Fruit fly (Drosophila melanogaster): ENCODE results near the gene CG12012.
A peak's percentile ranks its signal among the peaks of the same experiment; 100 is the strongest.

CG12012 gene

dm6 chr3L:3415633-3416198 is 39.2 kb downstream of the CG12012 start:
- TF ChIP-seq kay (GFP tag; ENCODE audit: borderline replicate concordance), result peak; percentile 45
- no peak for TF ChIP-seq Crg-1 (GFP tag; optimal IDR thresholded peaks at IDR 0.05)
- TF ChIP-seq cic (GFP tag; optimal IDR thresholded peaks at IDR 0.05), result peak; percentile 83
- no peak for TF ChIP-seq bab1 (GFP tag; optimal IDR thresholded peaks at IDR 0.05)

DNA sequence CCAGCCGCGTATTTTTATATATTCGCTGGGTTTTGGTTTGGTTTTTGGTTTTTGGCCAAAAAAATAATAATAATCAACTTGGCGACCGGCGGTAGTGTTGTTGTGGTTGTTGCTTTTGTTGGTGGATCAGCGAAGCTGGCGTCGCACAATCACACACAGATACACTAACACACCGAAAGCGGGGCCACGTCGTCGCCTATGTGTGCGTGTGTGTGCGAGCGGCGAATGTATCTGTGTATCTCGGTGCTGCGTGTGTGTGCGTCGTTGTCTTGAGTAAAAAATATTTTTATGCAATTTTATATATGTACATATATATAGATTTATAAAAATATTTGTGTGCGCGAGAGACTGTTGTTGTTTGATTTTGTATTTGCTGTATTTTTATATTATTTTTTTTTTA is 40.6 kb downstream of the CG12012 start:
- TF ChIP-seq tj (GFP tag; optimal IDR thresholded peaks at IDR 0.05) (peak; percentile 25), Clk (GFP tag; optimal IDR thresholded peaks at IDR 0.05) (no peak), cic (GFP tag; optimal IDR thresholded peaks at IDR 0.05) (peak; percentile 93), Mnt (GFP tag; optimal IDR thresholded peaks at IDR 0.05) (peak; percentile 4), cnc (optimal IDR thresholded peaks at IDR 0.05) (no peak), CG1620 (GFP tag; optimal IDR thresholded peaks at IDR 0.05) (no peak), Crg-1 (GFP tag; optimal IDR thresholded peaks at IDR 0.05) (no peak)

DNA sequence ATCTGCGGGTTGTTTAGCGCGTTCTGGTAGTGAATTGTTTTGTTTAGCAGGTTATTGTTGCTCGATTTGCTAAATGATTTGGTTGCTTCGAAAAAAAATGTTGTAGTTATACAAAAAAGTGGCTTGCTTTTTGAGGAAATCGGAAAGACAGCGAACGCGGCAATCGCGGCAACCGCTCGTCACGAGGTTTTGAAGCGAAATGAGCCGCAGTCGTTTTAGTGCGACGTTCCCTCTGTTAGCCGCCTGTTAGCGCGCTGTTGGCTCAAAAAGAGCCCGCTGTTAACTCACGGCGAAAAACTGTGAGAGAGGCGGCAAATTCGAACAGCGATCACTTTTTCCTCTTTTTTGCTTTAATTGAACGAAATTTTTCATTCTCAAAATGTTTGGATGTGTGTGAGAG is 41.2 kb downstream of the CG12012 start:
- TF ChIP-seq Mnt (GFP tag; optimal IDR thresholded peaks at IDR 0.05) (no peak), pad (GFP tag; optimal IDR thresholded peaks at IDR 0.05) (no peak), ovo (GFP tag; optimal IDR thresholded peaks at IDR 0.05) (no peak), CG11617 (GFP tag; optimal IDR thresholded peaks at IDR 0.05) (no peak), CG14711 (tag; optimal IDR thresholded peaks at IDR 0.05) (no peak), toe (GFP tag; optimal IDR thresholded peaks at IDR 0.05) (peak; percentile 5), cnc (optimal IDR thresholded peaks at IDR 0.05) (no peak), Clk (GFP tag; optimal IDR thresholded peaks at IDR 0.05) (no peak), kay (GFP tag; ENCODE audit: borderline replicate concordance) (peak; percentile 75), CG7045 (GFP tag; optimal IDR thresholded peaks at IDR 0.05) (no peak), CG7101 (tag; optimal IDR thresholded peaks at IDR 0.05) (no peak), Hr96 (GFP tag; optimal IDR thresholded peaks at IDR 0.05) (no peak), tj (GFP tag; optimal IDR thresholded peaks at IDR 0.05) (no peak), Crg-1 (GFP tag; optimal IDR thresholded peaks at IDR 0.05) (no peak), CG5204 (GFP tag; optimal IDR thresholded peaks at IDR 0.05) (no peak), bab1 (GFP tag; optimal IDR thresholded peaks at IDR 0.05) (peak; percentile 12), cic (GFP tag; optimal IDR thresholded peaks at IDR 0.05) (no peak), CG12768 (GFP tag; optimal IDR thresholded peaks at IDR 0.05) (no peak), CG1620 (GFP tag; optimal IDR thresholded peaks at IDR 0.05) (no peak), CG33017 (tag; optimal IDR thresholded peaks at IDR 0.05) (no peak)

DNA sequence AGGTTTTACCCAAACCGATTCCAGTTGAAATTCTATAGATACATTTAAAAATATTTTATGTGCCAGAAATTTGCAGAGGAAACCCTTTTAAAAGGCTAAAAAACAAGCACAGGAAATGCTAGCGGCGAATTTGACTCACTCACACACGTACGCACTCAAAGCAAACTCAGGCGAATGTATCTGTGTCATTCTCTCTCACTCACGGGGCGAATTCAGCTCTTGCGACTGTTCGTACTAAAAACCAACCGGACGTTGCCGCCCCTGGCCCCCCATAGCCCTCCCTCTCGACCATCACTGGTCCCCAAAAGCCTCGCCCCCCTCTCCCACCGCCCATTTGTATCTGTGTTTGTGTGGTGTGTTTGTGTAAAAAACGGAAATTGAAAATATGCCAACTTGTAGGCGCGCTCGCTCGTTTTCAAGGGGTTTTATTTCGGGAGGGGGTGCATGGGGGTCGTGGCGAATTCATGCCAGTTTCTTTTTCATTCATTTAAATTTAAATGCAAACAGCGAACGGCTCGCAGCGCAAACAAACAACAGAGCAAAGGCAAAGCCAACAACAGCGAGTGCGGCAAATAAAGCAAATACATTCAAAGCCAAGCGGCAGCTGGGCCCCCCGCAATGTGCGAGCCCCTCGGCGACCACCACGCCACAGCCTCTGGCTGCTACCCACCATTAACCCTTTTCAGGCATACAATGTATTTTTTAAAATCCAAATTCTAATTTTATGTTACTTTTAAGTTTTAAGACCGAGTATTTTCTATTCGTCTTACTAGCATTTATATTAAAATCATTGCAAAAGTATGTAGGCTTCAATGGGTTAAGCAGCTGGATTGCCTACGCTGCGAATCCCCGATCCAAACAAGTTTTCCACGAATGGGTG is 41.9 kb downstream of the CG12012 start:
- TF ChIP-seq bab1 (GFP tag; optimal IDR thresholded peaks at IDR 0.05) (no peak), CG12768 (GFP tag; optimal IDR thresholded peaks at IDR 0.05) (peak; percentile 86), tj (GFP tag; optimal IDR thresholded peaks at IDR 0.05) (peak; percentile 88), CG5204 (GFP tag; optimal IDR thresholded peaks at IDR 0.05) (peak; percentile 71), ovo (GFP tag; optimal IDR thresholded peaks at IDR 0.05) (peak; percentile 79), Crg-1 (GFP tag; optimal IDR thresholded peaks at IDR 0.05) (peak; percentile 78), Mnt (GFP tag; optimal IDR thresholded peaks at IDR 0.05) (peak; percentile 48), cic (GFP tag; optimal IDR thresholded peaks at IDR 0.05) (peak; percentile 100), Clk (GFP tag; optimal IDR thresholded peaks at IDR 0.05) (peak; percentile 17), CG11617 (GFP tag; optimal IDR thresholded peaks at IDR 0.05) (peak; percentile 81), CG7045 (GFP tag; optimal IDR thresholded peaks at IDR 0.05) (peak; percentile 72), CG7101 (tag; optimal IDR thresholded peaks at IDR 0.05) (peak; percentile 65), cnc (optimal IDR thresholded peaks at IDR 0.05) (no peak), Hr96 (GFP tag; optimal IDR thresholded peaks at IDR 0.05) (peak; percentile 10), kay (GFP tag; ENCODE audit: borderline replicate concordance) (no peak), CG14711 (tag; optimal IDR thresholded peaks at IDR 0.05) (peak; percentile 70), pad (GFP tag; optimal IDR thresholded peaks at IDR 0.05) (peak; percentile 80), CG1620 (GFP tag; optimal IDR thresholded peaks at IDR 0.05) (no peak), CG33017 (tag; optimal IDR thresholded peaks at IDR 0.05) (peak; percentile 75), toe (GFP tag; optimal IDR thresholded peaks at IDR 0.05) (peak; percentile 22)

DNA sequence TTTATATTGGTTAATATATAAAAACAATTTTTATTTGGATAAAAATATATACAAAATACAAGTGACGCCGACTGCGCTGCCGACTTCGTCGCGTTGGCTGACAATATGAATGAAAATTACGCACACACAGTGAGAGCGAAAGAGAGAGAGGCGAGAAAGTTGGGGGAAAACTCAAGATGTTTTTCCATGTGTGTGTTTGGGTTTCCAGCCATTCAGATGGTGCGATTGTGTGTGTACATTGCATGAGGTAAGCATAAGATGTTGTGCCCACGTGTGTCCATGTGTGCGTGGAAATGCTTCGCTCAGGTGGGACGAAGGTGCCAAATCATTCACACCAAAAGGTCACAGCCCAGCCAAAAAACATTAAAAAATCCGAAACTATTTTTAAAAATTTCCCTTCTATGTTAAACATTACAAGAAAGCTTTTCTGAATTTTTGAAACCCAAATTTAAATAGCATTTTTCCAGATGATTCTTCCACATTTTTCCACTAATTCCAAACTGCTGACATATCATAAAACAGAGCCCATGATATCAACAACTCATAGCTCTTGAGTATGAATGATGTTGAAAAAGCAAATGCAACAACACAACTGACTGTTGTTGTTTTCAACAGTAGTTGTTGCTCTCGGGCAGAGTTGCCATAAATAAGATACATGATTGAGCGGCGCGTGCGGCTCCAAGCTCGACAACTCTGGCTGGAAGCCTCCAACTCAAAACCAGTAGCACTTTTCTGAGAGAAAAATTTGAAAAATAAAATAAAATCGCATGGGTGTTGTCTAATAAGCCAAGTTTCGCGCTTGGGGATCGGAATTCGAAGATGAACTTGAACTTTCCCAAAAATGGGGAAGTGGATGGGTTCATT is 43.0 kb downstream of the CG12012 start:
- TF ChIP-seq CG7045 (GFP tag; optimal IDR thresholded peaks at IDR 0.05) (no peak), CG14711 (tag; optimal IDR thresholded peaks at IDR 0.05) (peak; percentile 91), kay (GFP tag; ENCODE audit: borderline replicate concordance) (peak; percentile 35)

DNA sequence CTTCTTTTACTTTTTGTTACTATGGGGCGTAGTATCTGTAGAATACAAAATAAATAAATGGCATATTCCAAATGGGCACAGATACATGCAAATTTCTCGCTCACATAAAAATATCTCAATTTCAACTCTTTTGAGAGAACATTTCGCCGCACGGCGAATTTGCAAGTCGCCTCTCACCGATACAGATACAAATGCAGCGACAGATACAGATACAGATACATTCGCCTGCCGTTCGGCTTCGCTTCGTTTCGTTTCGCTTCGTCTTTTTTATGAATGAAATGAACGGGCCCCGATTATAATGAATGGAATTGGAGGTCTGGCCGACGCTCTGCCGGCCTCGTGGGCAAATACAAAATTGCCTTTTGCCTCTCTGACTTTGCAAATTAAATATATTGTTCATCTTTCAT is 43.7 kb downstream of the CG12012 start:
- TF ChIP-seq CG5204 (GFP tag; optimal IDR thresholded peaks at IDR 0.05), result no peak
- TF ChIP-seq toe (GFP tag; optimal IDR thresholded peaks at IDR 0.05), result no peak
- peak; percentile 10 for TF ChIP-seq CG33017 (tag; optimal IDR thresholded peaks at IDR 0.05)
- TF ChIP-seq cic (GFP tag; optimal IDR thresholded peaks at IDR 0.05), result peak; percentile 100
- TF ChIP-seq bab1 (GFP tag; optimal IDR thresholded peaks at IDR 0.05), result no peak
- TF ChIP-seq cnc (optimal IDR thresholded peaks at IDR 0.05), result no peak
- TF ChIP-seq tj (GFP tag; optimal IDR thresholded peaks at IDR 0.05), result peak; percentile 71
- TF ChIP-seq Crg-1 (GFP tag; optimal IDR thresholded peaks at IDR 0.05), result no peak
- no peak for TF ChIP-seq CG12768 (GFP tag; optimal IDR thresholded peaks at IDR 0.05)
- no peak for TF ChIP-seq pad (GFP tag; optimal IDR thresholded peaks at IDR 0.05)
- no peak for TF ChIP-seq Clk (GFP tag; optimal IDR thresholded peaks at IDR 0.05)
- TF ChIP-seq CG11617 (GFP tag; optimal IDR thresholded peaks at IDR 0.05), result no peak
- no peak for TF ChIP-seq CG7045 (GFP tag; optimal IDR thresholded peaks at IDR 0.05)
- no peak for TF ChIP-seq CG1620 (GFP tag; optimal IDR thresholded peaks at IDR 0.05)
- no peak for TF ChIP-seq CG7101 (tag; optimal IDR thresholded peaks at IDR 0.05)
- TF ChIP-seq CG14711 (tag; optimal IDR thresholded peaks at IDR 0.05), result peak; percentile 26
- TF ChIP-seq ovo (GFP tag; optimal IDR thresholded peaks at IDR 0.05), result no peak
- TF ChIP-seq Hr96 (GFP tag; optimal IDR thresholded peaks at IDR 0.05), result no peak
- TF ChIP-seq Mnt (GFP tag; optimal IDR thresholded peaks at IDR 0.05), result peak; percentile 24
- no peak for TF ChIP-seq kay (GFP tag; ENCODE audit: borderline replicate concordance)

Data from whole organism, adult.